Worm (Caenorhabditis elegans) whole organism, L2 larva: Measurements from ENCODE around the gene ZK121.2.

Experiments used
- C34F6.9 ChIP-seq: fragments of 150-350 bp; optimal IDR thresholded peaks from 2 replicates; lab custom pipeline; 2014; ENCODE audit warnings: missing biosample characterization, missing genetic modification characterization
- F13H6.1 ChIP-seq: sonication (generic microtip); optimal IDR thresholded peaks from 2 replicates; lab custom pipeline; 2016; ENCODE audit warnings: missing genetic modification characterization, missing compliant biosample characterization
- R02D3.7 ChIP-seq: fragments of 150-350 bp; optimal IDR thresholded peaks from 2 replicates; lab custom pipeline; 2014; ENCODE audit warnings: missing biosample characterization, missing genetic modification characterization
- Y55F3AM.14 ChIP-seq: fragments of 200-800 bp; sonication (Bioruptor generic); optimal IDR thresholded peaks from 2 replicates; lab custom pipeline; 2018; ENCODE audit warnings: mild to moderate bottlenecking, missing genetic modification characterization, missing compliant biosample characterization
- ZK546.5 ChIP-seq: sonication (generic microtip); optimal IDR thresholded peaks from 2 replicates; lab custom pipeline; 2017; ENCODE audit warnings: missing biosample characterization, missing genetic modification characterization
- aly-2 ChIP-seq: fragments of 150-350 bp; optimal IDR thresholded peaks from 2 replicates; lab custom pipeline; 2014; ENCODE audit warnings: missing biosample characterization, missing genetic modification characterization
- ceh-16 ChIP-seq: fragments of 150-350 bp; optimal IDR thresholded peaks from 2 replicates; lab custom pipeline; 2014; ENCODE audit warnings: missing biosample characterization, missing genetic modification characterization
- ceh-82 ChIP-seq: fragments of 150-350 bp; optimal IDR thresholded peaks from 2 replicates; lab custom pipeline; 2014; ENCODE audit warnings: missing biosample characterization, missing genetic modification characterization
- crh-2 ChIP-seq: sonication (generic microtip); optimal IDR thresholded peaks from 2 replicates; lab custom pipeline; 2017; ENCODE audit warnings: missing biosample characterization, missing genetic modification characterization
- dmd-4 ChIP-seq: sonication (generic microtip); optimal IDR thresholded peaks from 2 replicates; lab custom pipeline; 2017; ENCODE audit warnings: missing biosample characterization, missing genetic modification characterization
- egl-27 ChIP-seq: sonication (generic microtip); optimal IDR thresholded peaks from 3 replicates; lab custom pipeline; 2017; ENCODE audit warnings: missing biosample characterization, missing genetic modification reagents, missing genetic modification characterization
- elt-3 ChIP-seq: sonication (generic microtip); optimal IDR thresholded peaks from 2 replicates; lab custom pipeline; 2017; ENCODE audit warnings: missing biosample characterization, missing genetic modification characterization
- gmeb-1 ChIP-seq: fragments of 150-350 bp; optimal IDR thresholded peaks from 2 replicates; lab custom pipeline; 2014; ENCODE audit warnings: missing biosample characterization, missing genetic modification characterization
- lin-11 ChIP-seq: fragments of 150-350 bp; sonication (generic microtip); optimal IDR thresholded peaks from 2 replicates; lab custom pipeline; 2014; ENCODE audit warnings: missing biosample characterization, missing genetic modification characterization, inconsistent platforms, mixed read lengths
- lin-13 ChIP-seq: fragments of 150-350 bp; optimal IDR thresholded peaks from 2 replicates; lab custom pipeline; 2014; ENCODE audit warnings: missing biosample characterization, missing genetic modification reagents, missing genetic modification characterization
- lin-39 ChIP-seq: fragments of 150-350 bp; optimal IDR thresholded peaks from 2 replicates; lab custom pipeline; 2014; ENCODE audit warnings: missing biosample characterization, missing genetic modification reagents, missing genetic modification characterization
- lsy-2 ChIP-seq, 2 experiments: fragments of 150-350 bp in 1 of 2; sonication (generic microtip) in 1 of 2; optimal IDR thresholded peaks; 2 replicates each; lab custom pipeline; 2014 to 2017; ENCODE audit warnings: missing biosample characterization in 2 of 2, missing genetic modification characterization in 2 of 2
- mab-5 ChIP-seq: fragments of 150-350 bp; optimal IDR thresholded peaks from 2 replicates; lab custom pipeline; 2014; ENCODE audit warnings: missing biosample characterization, missing genetic modification characterization
- mbf-1 ChIP-seq: sonication (generic microtip); optimal IDR thresholded peaks from 2 replicates; lab custom pipeline; 2017; ENCODE audit warnings: missing biosample characterization, missing genetic modification characterization
- mdl-1 ChIP-seq, 2 experiments: fragments of 150-350 bp in 1 of 2; sonication (generic microtip) in 1 of 2; optimal IDR thresholded peaks; 2 replicates each; lab custom pipeline; 2017; ENCODE audit warnings: missing biosample characterization in 2 of 2, missing genetic modification characterization in 2 of 2
- nhr-10 ChIP-seq: sonication (generic microtip); optimal IDR thresholded peaks from 2 replicates; lab custom pipeline; 2017; ENCODE audit warnings: missing biosample characterization, missing genetic modification characterization
- nhr-11 ChIP-seq: fragments of 150-350 bp; optimal IDR thresholded peaks from 2 replicates; lab custom pipeline; 2014; ENCODE audit warnings: missing biosample characterization, missing genetic modification characterization
- nhr-12 ChIP-seq: fragments of 150-350 bp; optimal IDR thresholded peaks from 2 replicates; lab custom pipeline; 2014; ENCODE audit warnings: missing biosample characterization, missing genetic modification characterization
- nhr-21 ChIP-seq: fragments of 150-350 bp; optimal IDR thresholded peaks from 2 replicates; lab custom pipeline; 2014; ENCODE audit warnings: missing biosample characterization, missing genetic modification characterization
- nhr-23 ChIP-seq: fragments of 150-350 bp; optimal IDR thresholded peaks from 2 replicates; lab custom pipeline; 2014; ENCODE audit warnings: missing biosample characterization, missing genetic modification reagents, missing genetic modification characterization
- nhr-237 ChIP-seq: fragments of 150-350 bp; optimal IDR thresholded peaks from 2 replicates; lab custom pipeline; 2014; ENCODE audit warnings: missing biosample characterization, missing genetic modification characterization
- nhr-25 ChIP-seq: fragments of 150-350 bp; sonication (generic microtip); optimal IDR thresholded peaks from 3 replicates; lab custom pipeline; 2014; ENCODE audit warnings: missing biosample characterization, missing genetic modification characterization
- nhr-77 ChIP-seq: fragments of 150-350 bp; optimal IDR thresholded peaks from 2 replicates; lab custom pipeline; 2014; ENCODE audit warnings: missing biosample characterization, missing genetic modification characterization
- peb-1 ChIP-seq: fragments of 150-350 bp; optimal IDR thresholded peaks from 2 replicates; lab custom pipeline; 2014; ENCODE audit warnings: missing biosample characterization, missing genetic modification characterization
- sem-4 ChIP-seq: fragments of 150-350 bp; optimal IDR thresholded peaks from 2 replicates; lab custom pipeline; 2014; ENCODE audit warnings: missing biosample characterization, missing genetic modification reagents, missing genetic modification characterization
- sma-9 ChIP-seq, 2 experiments: fragments of 150-350 bp in 1 of 2; sonication (generic microtip) in 1 of 2; optimal IDR thresholded peaks; 2 replicates each; lab custom pipeline; 2014 to 2016; ENCODE audit warnings: missing genetic modification characterization in 2 of 2, mild to moderate bottlenecking in 1 of 2, missing biosample characterization in 1 of 2, missing compliant biosample characterization in 1 of 2, missing genetic modification reagents in 1 of 2, moderate library complexity in 1 of 2
- snpc-4 ChIP-seq: fragments of 150-350 bp; optimal IDR thresholded peaks from 2 replicates; lab custom pipeline; 2014; ENCODE audit warnings: missing biosample characterization, missing genetic modification characterization
- unc-39 ChIP-seq: fragments of 150-350 bp; optimal IDR thresholded peaks from 2 replicates; lab custom pipeline; 2014; ENCODE audit warnings: missing biosample characterization, missing genetic modification characterization
- unc-55 ChIP-seq: fragments of 150-350 bp; sonication (generic microtip); optimal IDR thresholded peaks from 3 replicates; lab custom pipeline; 2014; ENCODE audit warnings: missing biosample characterization, missing genetic modification reagents, missing genetic modification characterization
- unc-62 ChIP-seq: fragments of 150-350 bp; optimal IDR thresholded peaks from 2 replicates; lab custom pipeline; 2014; ENCODE audit warnings: missing biosample characterization, missing genetic modification reagents, missing genetic modification characterization
- zag-1 ChIP-seq: fragments of 150-350 bp; optimal IDR thresholded peaks from 2 replicates; lab custom pipeline; 2014; ENCODE audit warnings: missing biosample characterization, missing genetic modification characterization
- ztf-11 ChIP-seq: sonication (generic microtip); optimal IDR thresholded peaks from 2 replicates; lab custom pipeline; 2017; ENCODE audit warnings: missing biosample characterization, missing genetic modification characterization

ZK121.2 gene

ce11 chrIII:5308278-5308677, 33.2 kb upstream of the ZK121.2 start, which contains the start of gene mog-3 (continued):
- no peak for TF ChIP-seq ztf-11 (tag; lab: Kevin White, UChicago)
- TF ChIP-seq C34F6.9 (tag; lab: Kevin White, UChicago): peak; percentile 75
- no peak for TF ChIP-seq nhr-237 (tag; lab: Kevin White, UChicago)
- peak; percentile 52 for TF ChIP-seq lin-11 (tag; lab: Kevin White, UChicago)
- TF ChIP-seq, all 48 proteins: peak for 15

ce11 chrIII:5310403-5310802, 31.1 kb upstream of the ZK121.2 start:
- no peak for TF ChIP-seq nhr-11 (tag; lab: Kevin White, UChicago)
- TF ChIP-seq Y55F3AM.14: no peak
- no peak for TF ChIP-seq nhr-12 (tag; lab: Kevin White, UChicago)
- TF ChIP-seq nhr-25: no peak
- no peak for TF ChIP-seq crh-2 (tag; lab: Kevin White, UChicago)
- TF ChIP-seq R02D3.7 (tag; lab: Kevin White, UChicago): no peak
- TF ChIP-seq lin-39: no peak
- TF ChIP-seq unc-55 (GFP tag; lab: Kevin White, UChicago): no peak
- TF ChIP-seq ceh-16 (tag; lab: Kevin White, UChicago): no peak
- TF ChIP-seq ceh-82 (tag; lab: Kevin White, UChicago): no peak

ce11 chrIII:5310940-5311339, 30.5 kb upstream of the ZK121.2 start, which contains the start of gene pqe-1:
pqe-1 (plus strand) TSS chrIII:5311240.
- TF ChIP-seq unc-39 (tag; lab: Kevin White, UChicago) (no peak), nhr-23 (tag; lab: Kevin White, UChicago) (no peak), snpc-4 (tag; lab: Kevin White, UChicago) (no peak), sma-9 (GFP tag; optimal IDR thresholded peaks at IDR 0.05; lab: Kevin White, UChicago) (no peak), sma-9 (tag; optimal IDR thresholded peaks at IDR 0.05; lab: Kevin White, UChicago) (no peak), C34F6.9 (tag; lab: Kevin White, UChicago) (no peak), nhr-10 (tag; lab: Kevin White, UChicago) (no peak), unc-62 (GFP tag; lab: Kevin White, UChicago) (no peak), lin-13 (GFP tag; lab: Kevin White, UChicago) (no peak), nhr-77 (tag; lab: Kevin White, UChicago) (no peak), dmd-4 (tag; lab: Kevin White, UChicago) (no peak), Y55F3AM.14 (no peak), sem-4 (tag; lab: Kevin White, UChicago) (no peak), aly-2 (no peak), egl-27 (tag; lab: Kevin White, UChicago) (no peak), gmeb-1 (tag; lab: Kevin White, UChicago) (no peak), peb-1 (tag; lab: Kevin White, UChicago) (no peak)
- TF ChIP-seq, all 48 proteins: peak for 0

ce11 chrIII:5318610-5319009, 22.9 kb upstream of the ZK121.2 start:
- peak; percentile 0 for TF ChIP-seq crh-2 (tag; lab: Kevin White, UChicago)
- TF ChIP-seq elt-3 (tag; lab: Kevin White, UChicago): no peak

- TF ChIP-seq C34F6.9 (tag; lab: Kevin White, UChicago): no peak
- no peak for TF ChIP-seq gmeb-1 (tag; lab: Kevin White, UChicago)
- TF ChIP-seq ZK546.5 (tag; lab: Kevin White, UChicago): no peak
- TF ChIP-seq zag-1 (tag; lab: Kevin White, UChicago): no peak
- TF ChIP-seq mdl-1 (tag; optimal IDR thresholded peaks at IDR 0.05; lab: Kevin White, UChicago): no peak
- no peak for TF ChIP-seq mbf-1
- no peak for TF ChIP-seq ceh-82 (tag; lab: Kevin White, UChicago)
- no peak for TF ChIP-seq lsy-2 (tag; optimal IDR thresholded peaks at IDR 0.05; lab: Kevin White, UChicago)
- no peak for TF ChIP-seq nhr-77 (tag; lab: Kevin White, UChicago)
- TF ChIP-seq ceh-16 (tag; lab: Kevin White, UChicago): no peak
- no peak for TF ChIP-seq unc-62 (GFP tag; lab: Kevin White, UChicago)
- no peak for TF ChIP-seq nhr-21 (tag; lab: Kevin White, UChicago)
- no peak for TF ChIP-seq nhr-10 (tag; lab: Kevin White, UChicago)
- no peak for TF ChIP-seq lin-11 (tag; lab: Kevin White, UChicago)
- TF ChIP-seq elt-3 (tag; lab: Kevin White, UChicago): no peak
- TF ChIP-seq mab-5: no peak
- no peak for TF ChIP-seq lin-39
- no peak for TF ChIP-seq F13H6.1
These were observed 19.8 kb upstream of the ZK121.2 start, which contains the start of gene F52C9.3 for ce11 chrIII:5321661-5322060. F52C9.3 (plus strand) TSS chrIII:5321885.
